Worm (Caenorhabditis elegans) whole organism, mixed stage, embryonic: ENCODE results near the gene bli-6.

Source experiments
- ceh-43 ChIP-seq: fragments of 200-800 bp; sonication (Bioruptor generic); optimal IDR thresholded peaks from 2 replicates; lab custom pipeline; 2018; ENCODE audit warnings: mild to moderate bottlenecking, missing genetic modification characterization, moderate library complexity, missing compliant biosample characterization
- elt-3 ChIP-seq: fragments of 150-350 bp; optimal IDR thresholded peaks from 2 replicates; lab custom pipeline; 2014; ENCODE audit warnings: missing biosample characterization, missing genetic modification characterization
- flh-1 ChIP-seq: fragments of 200-800 bp; sonication (Bioruptor generic); optimal IDR thresholded peaks from 2 replicates; lab custom pipeline; 2018; ENCODE audit warnings: mild to moderate bottlenecking, missing genetic modification characterization, moderate library complexity, missing compliant biosample characterization
- lin-13 ChIP-seq: fragments of 150-350 bp; optimal IDR thresholded peaks from 2 replicates; lab custom pipeline; 2014; ENCODE audit warnings: missing biosample characterization, missing genetic modification characterization
- lin-32 ChIP-seq: fragments of 200-800 bp; sonication (Bioruptor generic); optimal IDR thresholded peaks from 2 replicates; lab custom pipeline; 2018; ENCODE audit warnings: mild to moderate bottlenecking, missing genetic modification characterization, missing compliant biosample characterization
- mab-5 ChIP-seq: fragments of 150-350 bp; optimal IDR thresholded peaks from 2 replicates; lab custom pipeline; 2014; ENCODE audit warnings: missing biosample characterization, missing genetic modification characterization
- mep-1 ChIP-seq: fragments of 150-350 bp; optimal IDR thresholded peaks from 2 replicates; lab custom pipeline; 2017; ENCODE audit warnings: missing biosample characterization, missing genetic modification reagents, missing genetic modification characterization, inconsistent platforms
- nhr-237 ChIP-seq: fragments of 150-350 bp; optimal IDR thresholded peaks from 2 replicates; lab custom pipeline; 2014; ENCODE audit warnings: missing biosample characterization, missing genetic modification characterization
- nhr-76 ChIP-seq: sonication (generic microtip); optimal IDR thresholded peaks from 2 replicates; lab custom pipeline; 2017; ENCODE audit warnings: missing biosample characterization, missing genetic modification characterization
- tbx-8 ChIP-seq: fragments of 200-800 bp; sonication (Bioruptor generic); optimal IDR thresholded peaks from 2 replicates; lab custom pipeline; 2018; ENCODE audit warnings: mild to moderate bottlenecking, missing genetic modification characterization, moderate library complexity, missing compliant biosample characterization
- unc-62 ChIP-seq: fragments of 150-350 bp; optimal IDR thresholded peaks from 2 replicates; lab custom pipeline; 2014; ENCODE audit warnings: missing biosample characterization, missing genetic modification reagents, missing genetic modification characterization

- TF ChIP-seq mep-1 = no peak
- TF ChIP-seq unc-62 (GFP tag; lab: Kevin White, UChicago) = no peak
- no peak for TF ChIP-seq nhr-76 (tag; lab: Kevin White, UChicago)
- TF ChIP-seq ceh-43 (GFP tag; lab: Kevin White, UChicago) = no peak
- no peak for TF ChIP-seq mab-5
- no peak for TF ChIP-seq lin-13 (tag; lab: Kevin White, UChicago)
- TF ChIP-seq elt-3 (tag; lab: Kevin White, UChicago) = no peak
- TF ChIP-seq lin-32 (GFP tag; lab: Kevin White, UChicago) = no peak
- TF ChIP-seq nhr-237 (tag; lab: Kevin White, UChicago) = no peak
- no peak for TF ChIP-seq flh-1 (GFP tag; lab: Kevin White, UChicago)
- TF ChIP-seq tbx-8 (GFP tag; lab: Kevin White, UChicago) = no peak
Measured at ce11 chrIV:6385010-6385409, 8.1 kb downstream of the bli-6 start.
